Worm (Caenorhabditis elegans) whole organism, midembryonic: Measurements from ENCODE around the gene clec-218.

Experiments
- T22C8.4 ChIP-seq: fragments of 200-800 bp; sonication (Bioruptor generic); IDR thresholded peaks from 2 replicates; pipeline ENCODE4 v1.3.6; 2022; ENCODE audit warnings: missing genetic modification characterization, missing compliant biosample characterization
- med-1 ChIP-seq: sonication (generic microtip); optimal IDR thresholded peaks from 2 replicates; lab custom pipeline; 2017; ENCODE audit warnings: missing genetic modification characterization, mild to moderate bottlenecking, missing compliant biosample characterization, antibody characterized with exemption, missing genetic modification reagents; ENCODE audit not compliant: insufficient read depth
- ztf-23 ChIP-seq: fragments of 200-800 bp; sonication (Bioruptor generic); IDR thresholded peaks from 2 replicates; pipeline ENCODE4 v1.3.6; 2022; ENCODE audit warnings: missing genetic modification reagents, missing genetic modification characterization, missing compliant biosample characterization

ce11 chrV:8306366-8306765 lies 1.4 kb upstream of the clec-218 start, which contains the start of gene W02D7.8:
- TF ChIP-seq ztf-23 (no peak), med-1 (GFP tag; lab: Kevin White, UChicago) (no peak), T22C8.4 (GFP tag; lab: Robert Waterston, UW) (no peak)
